Worm (Caenorhabditis elegans) whole organism, mixed stage, embryonic: ENCODE data around the gene dsl-7.

ENCODE experiments used
- M03D4.4 ChIP-seq: sonication (generic microtip); optimal IDR thresholded peaks from 2 replicates; lab custom pipeline; 2017; ENCODE audit warnings: mild to moderate bottlenecking, missing genetic modification characterization, missing compliant biosample characterization
- bed-3 ChIP-seq: fragments of 200-800 bp; sonication (Bioruptor generic); optimal IDR thresholded peaks from 3 replicates; lab custom pipeline; 2018; ENCODE audit warnings: mild to moderate bottlenecking, missing genetic modification characterization, moderate library complexity, missing compliant biosample characterization
- blmp-1 ChIP-seq: fragments of 150-350 bp; optimal IDR thresholded peaks from 2 replicates; lab custom pipeline; 2014; ENCODE audit warnings: missing biosample characterization, missing genetic modification characterization
- ceh-39 ChIP-seq: fragments of 150-350 bp; optimal IDR thresholded peaks from 2 replicates; lab custom pipeline; 2014; ENCODE audit warnings: missing biosample characterization, missing genetic modification characterization
- ceh-43 ChIP-seq: fragments of 200-800 bp; sonication (Bioruptor generic); optimal IDR thresholded peaks from 2 replicates; lab custom pipeline; 2018; ENCODE audit warnings: mild to moderate bottlenecking, missing genetic modification characterization, moderate library complexity, missing compliant biosample characterization
- ceh-83 ChIP-seq: fragments of 200-800 bp; sonication (Bioruptor generic); optimal IDR thresholded peaks from 2 replicates; lab custom pipeline; 2018; ENCODE audit warnings: mild to moderate bottlenecking, missing genetic modification characterization, missing compliant biosample characterization
- ces-1 ChIP-seq: fragments of 150-350 bp; optimal IDR thresholded peaks from 2 replicates; lab custom pipeline; 2014; ENCODE audit warnings: missing biosample characterization, missing genetic modification reagents, missing genetic modification characterization
- drap-1 ChIP-seq: fragments of 200-800 bp; sonication (Bioruptor generic); optimal IDR thresholded peaks from 3 replicates; lab custom pipeline; 2018; ENCODE audit warnings: mild to moderate bottlenecking, missing genetic modification characterization, missing compliant biosample characterization
- elt-1 ChIP-seq: sonication (generic microtip); optimal IDR thresholded peaks from 2 replicates; lab custom pipeline; 2017; ENCODE audit warnings: missing genetic modification characterization, mild to moderate bottlenecking, missing compliant biosample characterization, antibody characterized with exemption, moderate library complexity, borderline replicate concordance; ENCODE audit not compliant: insufficient read depth
- elt-3 ChIP-seq: fragments of 150-350 bp; optimal IDR thresholded peaks from 2 replicates; lab custom pipeline; 2014; ENCODE audit warnings: missing biosample characterization, missing genetic modification characterization
- flh-1 ChIP-seq: fragments of 200-800 bp; sonication (Bioruptor generic); optimal IDR thresholded peaks from 2 replicates; lab custom pipeline; 2018; ENCODE audit warnings: mild to moderate bottlenecking, missing genetic modification characterization, moderate library complexity, missing compliant biosample characterization
- ham-2 ChIP-seq: fragments of 200-800 bp; sonication (Bioruptor generic); optimal IDR thresholded peaks from 2 replicates; lab custom pipeline; 2018; ENCODE audit warnings: mild to moderate bottlenecking, missing genetic modification characterization, missing compliant biosample characterization
- hlh-1 ChIP-seq: fragments of 150-350 bp; optimal IDR thresholded peaks from 2 replicates; lab custom pipeline; 2014; ENCODE audit warnings: missing biosample characterization, missing genetic modification reagents, missing genetic modification characterization
- lin-13 ChIP-seq: fragments of 150-350 bp; optimal IDR thresholded peaks from 2 replicates; lab custom pipeline; 2014; ENCODE audit warnings: missing biosample characterization, missing genetic modification characterization
- lin-32 ChIP-seq: fragments of 200-800 bp; sonication (Bioruptor generic); optimal IDR thresholded peaks from 2 replicates; lab custom pipeline; 2018; ENCODE audit warnings: mild to moderate bottlenecking, missing genetic modification characterization, missing compliant biosample characterization
- lsy-2 ChIP-seq: fragments of 150-350 bp; optimal IDR thresholded peaks from 2 replicates; lab custom pipeline; 2014; ENCODE audit warnings: missing biosample characterization, missing genetic modification characterization
- mab-5 ChIP-seq: fragments of 150-350 bp; optimal IDR thresholded peaks from 2 replicates; lab custom pipeline; 2014; ENCODE audit warnings: missing biosample characterization, missing genetic modification characterization
- mls-2 ChIP-seq: sonication (generic microtip); optimal IDR thresholded peaks from 2 replicates; lab custom pipeline; 2016; ENCODE audit warnings: mild to moderate bottlenecking, missing genetic modification characterization, moderate library complexity, missing compliant biosample characterization
- nhr-12 ChIP-seq: fragments of 150-350 bp; optimal IDR thresholded peaks from 2 replicates; lab custom pipeline; 2014; ENCODE audit warnings: missing biosample characterization, missing genetic modification characterization
- nhr-2 ChIP-seq: fragments of 150-350 bp; optimal IDR thresholded peaks from 2 replicates; lab custom pipeline; 2014; ENCODE audit warnings: missing biosample characterization, missing genetic modification characterization
- nhr-28 ChIP-seq: fragments of 150-350 bp; optimal IDR thresholded peaks from 2 replicates; lab custom pipeline; 2014; ENCODE audit warnings: missing biosample characterization, missing genetic modification characterization
- nhr-76 ChIP-seq: sonication (generic microtip); optimal IDR thresholded peaks from 2 replicates; lab custom pipeline; 2017; ENCODE audit warnings: missing biosample characterization, missing genetic modification characterization
- pha-4 ChIP-seq: fragments of 150-350 bp; optimal IDR thresholded peaks from 2 replicates; lab custom pipeline; 2018; ENCODE audit warnings: missing biosample characterization, missing genetic modification reagents, missing genetic modification characterization
- sem-2 ChIP-seq: fragments of 200-800 bp; sonication (Bioruptor generic); optimal IDR thresholded peaks from 2 replicates; lab custom pipeline; 2018; ENCODE audit warnings: mild to moderate bottlenecking, missing genetic modification characterization, missing compliant biosample characterization
- sptf-1 ChIP-seq: sonication (generic microtip); optimal IDR thresholded peaks from 2 replicates; lab custom pipeline; 2017; ENCODE audit warnings: mild to moderate bottlenecking, missing genetic modification characterization, moderate library complexity, missing compliant biosample characterization
- tbx-8 ChIP-seq: fragments of 200-800 bp; sonication (Bioruptor generic); optimal IDR thresholded peaks from 2 replicates; lab custom pipeline; 2018; ENCODE audit warnings: mild to moderate bottlenecking, missing genetic modification characterization, moderate library complexity, missing compliant biosample characterization
- unc-120 ChIP-seq: sonication (generic microtip); optimal IDR thresholded peaks from 2 replicates; lab custom pipeline; 2017; ENCODE audit warnings: missing genetic modification characterization, missing compliant biosample characterization; ENCODE audit not compliant: poor library complexity, severe bottlenecking
- unc-39 ChIP-seq: fragments of 150-350 bp; optimal IDR thresholded peaks from 2 replicates; lab custom pipeline; 2014; ENCODE audit warnings: missing biosample characterization, missing genetic modification characterization
- unc-62 ChIP-seq: fragments of 150-350 bp; optimal IDR thresholded peaks from 2 replicates; lab custom pipeline; 2014; ENCODE audit warnings: missing biosample characterization, missing genetic modification reagents, missing genetic modification characterization
- zip-8 ChIP-seq: fragments of 150-350 bp; optimal IDR thresholded peaks from 2 replicates; lab custom pipeline; 2014; ENCODE audit warnings: missing biosample characterization, missing genetic modification characterization
- ztf-11 ChIP-seq: fragments of 150-350 bp; optimal IDR thresholded peaks from 2 replicates; lab custom pipeline; 2014; ENCODE audit warnings: missing biosample characterization, missing genetic modification characterization

The dsl-7 gene

ce11 chrV:13006754-13007153, 13.8 kb downstream of the dsl-7 start:
- TF ChIP-seq ceh-83 (GFP tag; lab: Kevin White, UChicago) (no peak), elt-3 (tag; lab: Kevin White, UChicago) (no peak), zip-8 (tag; lab: Kevin White, UChicago) (no peak), sptf-1 (tag; lab: Kevin White, UChicago) (no peak), ztf-11 (tag; lab: Kevin White, UChicago) (no peak), flh-1 (no peak), unc-62 (GFP tag; lab: Kevin White, UChicago) (no peak)

- no peak for TF ChIP-seq nhr-28 (tag; lab: Kevin White, UChicago)
- TF ChIP-seq elt-3 (tag; lab: Kevin White, UChicago), result no peak
- no peak for TF ChIP-seq M03D4.4 (tag; lab: Kevin White, UChicago)
Observed at ce11 chrV:13008825-13009224, 15.9 kb downstream of the dsl-7 start, which contains the start of gene F15B9.10. Gene F15B9.10, minus strand, starts transcription at chrV:13008925.

- no peak for TF ChIP-seq elt-1 (tag; lab: Kevin White, UChicago)
- no peak for TF ChIP-seq mls-2 (tag; lab: Kevin White, UChicago)
- TF ChIP-seq nhr-12 (tag; lab: Kevin White, UChicago), result no peak
- no peak for TF ChIP-seq lsy-2 (tag; lab: Kevin White, UChicago)
- TF ChIP-seq drap-1 (GFP tag; lab: Kevin White, UChicago), result no peak
- no peak for TF ChIP-seq ceh-39 (tag; lab: Kevin White, UChicago)
- no peak for TF ChIP-seq pha-4 (tag; lab: Kevin White, UChicago)
- TF ChIP-seq elt-3 (tag; lab: Kevin White, UChicago), result no peak
- no peak for TF ChIP-seq flh-1
- TF ChIP-seq mab-5, result no peak
- TF ChIP-seq hlh-1, result no peak
- no peak for TF ChIP-seq ham-2
- TF ChIP-seq nhr-2 (tag; lab: Kevin White, UChicago), result no peak
- no peak for TF ChIP-seq sem-2 (GFP tag; lab: Kevin White, UChicago)
- TF ChIP-seq zip-8 (tag; lab: Kevin White, UChicago), result no peak
- TF ChIP-seq ces-1, result no peak
- no peak for TF ChIP-seq sptf-1 (tag; lab: Kevin White, UChicago)
- TF ChIP-seq bed-3, result no peak
- TF ChIP-seq lin-13 (tag; lab: Kevin White, UChicago), result no peak
- no peak for TF ChIP-seq tbx-8 (GFP tag; lab: Kevin White, UChicago)
Observed at ce11 chrV:13009271-13009670, 16.3 kb downstream of the dsl-7 start.

- TF ChIP-seq pha-4 (tag; lab: Kevin White, UChicago) (peak; percentile 10), nhr-76 (tag; lab: Kevin White, UChicago) (no peak), unc-120 (tag; lab: Kevin White, UChicago) (peak; percentile 50), unc-39 (tag; lab: Kevin White, UChicago) (no peak), ces-1 (peak; percentile 59), lsy-2 (tag; lab: Kevin White, UChicago) (peak; percentile 28), unc-62 (GFP tag; lab: Kevin White, UChicago) (no peak), ceh-83 (GFP tag; lab: Kevin White, UChicago) (no peak), lin-32 (no peak), hlh-1 (peak; percentile 29)
- TF ChIP-seq, all 35 proteins: peak for 5
Observed at ce11 chrV:13009843-13010242, 16.9 kb downstream of the dsl-7 start.

ce11 chrV:13011904-13012303, 19.0 kb downstream of the dsl-7 start:
- TF ChIP-seq zip-8 (tag; lab: Kevin White, UChicago), result peak; percentile 94
- no peak for TF ChIP-seq nhr-2 (tag; lab: Kevin White, UChicago)
- TF ChIP-seq unc-120 (tag; lab: Kevin White, UChicago), result no peak

- no peak for TF ChIP-seq blmp-1 (tag; lab: Kevin White, UChicago)
- TF ChIP-seq elt-1 (tag; lab: Kevin White, UChicago), result no peak
- TF ChIP-seq nhr-12 (tag; lab: Kevin White, UChicago), result no peak
- no peak for TF ChIP-seq unc-120 (tag; lab: Kevin White, UChicago)
- TF ChIP-seq elt-3 (tag; lab: Kevin White, UChicago), result no peak
- TF ChIP-seq ces-1, result no peak
- TF ChIP-seq ceh-83 (GFP tag; lab: Kevin White, UChicago), result no peak
- TF ChIP-seq zip-8 (tag; lab: Kevin White, UChicago), result no peak
- TF ChIP-seq nhr-2 (tag; lab: Kevin White, UChicago), result no peak
- TF ChIP-seq tbx-8 (GFP tag; lab: Kevin White, UChicago), result no peak
- TF ChIP-seq mab-5, result no peak
- TF ChIP-seq bed-3, result no peak
- no peak for TF ChIP-seq ham-2
- no peak for TF ChIP-seq ztf-11 (tag; lab: Kevin White, UChicago)
- no peak for TF ChIP-seq ceh-43 (GFP tag; lab: Kevin White, UChicago)
- no peak for TF ChIP-seq ceh-39 (tag; lab: Kevin White, UChicago)
- TF ChIP-seq flh-1, result no peak
- TF ChIP-seq sem-2 (GFP tag; lab: Kevin White, UChicago), result no peak
- no peak for TF ChIP-seq unc-62 (GFP tag; lab: Kevin White, UChicago)
- no peak for TF ChIP-seq drap-1 (GFP tag; lab: Kevin White, UChicago)
Observed at ce11 chrV:13013158-13013557, 20.2 kb downstream of the dsl-7 start, which contains the start of gene try-10. Gene try-10, minus strand, starts transcription at chrV:13013258.
